Fruit fly (Drosophila melanogaster): Measurements from ENCODE around the gene Smr.

Gene Smr

dm6 chrX:12662679-12663463, 79.5 kb downstream of the Smr start (continued):
- TF ChIP-seq tna (GFP tag; IDR thresholded peaks at IDR 0.05; ENCODE audit: partially characterized antibody) = no peak
- no peak for TF ChIP-seq CG9215 (GFP tag; IDR thresholded peaks at IDR 0.05)
- TF ChIP-seq MBD-R2 (GFP tag; IDR thresholded peaks at IDR 0.05) = no peak
- no peak for TF ChIP-seq nerfin-2 (GFP tag; IDR thresholded peaks at IDR 0.05; ENCODE audit: partially characterized antibody)
- no peak for TF ChIP-seq CG9609 (GFP tag; optimal IDR thresholded peaks at IDR 0.05)
- no peak for TF ChIP-seq Opbp (GFP tag; IDR thresholded peaks at IDR 0.05; ENCODE audit: partially characterized antibody)
- no peak for TF ChIP-seq Fer3 (tag; optimal IDR thresholded peaks at IDR 0.05)
- no peak for TF ChIP-seq crc (GFP tag; optimal IDR thresholded peaks at IDR 0.05)
- TF ChIP-seq CG7987 (GFP tag; optimal IDR thresholded peaks at IDR 0.05) = no peak
- no peak for TF ChIP-seq CG11398 (GFP tag; optimal IDR thresholded peaks at IDR 0.05)
- no peak for TF ChIP-seq HLHmδ (GFP tag; optimal IDR thresholded peaks at IDR 0.05)
- TF ChIP-seq corto (GFP tag; optimal IDR thresholded peaks at IDR 0.05) = no peak
- TF ChIP-seq CG15696 (tag; optimal IDR thresholded peaks at IDR 0.05) = peak; percentile 45
- no peak for TF ChIP-seq CG2202 (tag; optimal IDR thresholded peaks at IDR 0.05)
- TF ChIP-seq danr (GFP tag; IDR thresholded peaks at IDR 0.05) = no peak
- no peak for TF ChIP-seq CG12155 (GFP tag; optimal IDR thresholded peaks at IDR 0.05)
- TF ChIP-seq CG10267 (tag; optimal IDR thresholded peaks at IDR 0.05) = peak; percentile 18
- TF ChIP-seq Med (GFP tag) = no peak
- TF ChIP-seq wor (GFP tag; IDR thresholded peaks at IDR 0.05) = no peak
- no peak for TF ChIP-seq gro (GFP tag; optimal IDR thresholded peaks at IDR 0.05)
- TF ChIP-seq CG5180 (GFP tag; optimal IDR thresholded peaks at IDR 0.05) = no peak
- TF ChIP-seq Jarid2 (GFP tag; optimal IDR thresholded peaks at IDR 0.05) = no peak
- peak in 1 of 2 experiments; percentile 35 for TF ChIP-seq Hr51 (GFP tag; optimal IDR thresholded peaks at IDR 0.05)
- no peak for TF ChIP-seq Dfd (GFP tag; optimal IDR thresholded peaks at IDR 0.05)
- TF ChIP-seq HmgZ (tag; optimal IDR thresholded peaks at IDR 0.05) = no peak
- no peak for TF ChIP-seq Hsf (GFP tag; optimal IDR thresholded peaks at IDR 0.05)
- no peak for TF ChIP-seq CG4820 (GFP tag; optimal IDR thresholded peaks at IDR 0.05)
- TF ChIP-seq shn (GFP tag; optimal IDR thresholded peaks at IDR 0.05) = no peak
- no peak for TF ChIP-seq Dek (tag; optimal IDR thresholded peaks at IDR 0.05)
- TF ChIP-seq amos (GFP tag; IDR thresholded peaks at IDR 0.05; ENCODE audit: partially characterized antibody) = no peak
- TF ChIP-seq Neu2 (GFP tag; optimal IDR thresholded peaks at IDR 0.05; ENCODE audit: borderline replicate concordance) = no peak
- no peak for TF ChIP-seq CG10321 (GFP tag; IDR thresholded peaks at IDR 0.05)
- TF ChIP-seq cad (GFP tag; optimal IDR thresholded peaks at IDR 0.05) = no peak
- TF ChIP-seq NC2α (GFP tag; optimal IDR thresholded peaks at IDR 0.05) = no peak
- no peak for TF ChIP-seq prd (optimal IDR thresholded peaks at IDR 0.05)
- peak; percentile 26; the same call in 1 of the 3 replicates for TF ChIP-seq prd (GFP tag; IDR thresholded peaks at IDR 0.05)
- TF ChIP-seq toy (GFP tag; IDR thresholded peaks at IDR 0.05) = no peak
- no peak for TF ChIP-seq CG8765 (GFP tag; IDR thresholded peaks at IDR 0.05)
- TF ChIP-seq repo (GFP tag; optimal IDR thresholded peaks at IDR 0.05) = no peak
- no peak for TF ChIP-seq fu2 (GFP tag; optimal IDR thresholded peaks at IDR 0.05)
- TF ChIP-seq CG32772 (GFP tag; IDR thresholded peaks at IDR 0.05) = no peak
- peak; percentile 30 for TF ChIP-seq fd96Cb (tag; optimal IDR thresholded peaks at IDR 0.05)
- TF ChIP-seq Abd-B (GFP tag; optimal IDR thresholded peaks at IDR 0.05) = no peak
